8 worm cellular contexts compared by ENCODE assay signal in the genomic region with DNA sequence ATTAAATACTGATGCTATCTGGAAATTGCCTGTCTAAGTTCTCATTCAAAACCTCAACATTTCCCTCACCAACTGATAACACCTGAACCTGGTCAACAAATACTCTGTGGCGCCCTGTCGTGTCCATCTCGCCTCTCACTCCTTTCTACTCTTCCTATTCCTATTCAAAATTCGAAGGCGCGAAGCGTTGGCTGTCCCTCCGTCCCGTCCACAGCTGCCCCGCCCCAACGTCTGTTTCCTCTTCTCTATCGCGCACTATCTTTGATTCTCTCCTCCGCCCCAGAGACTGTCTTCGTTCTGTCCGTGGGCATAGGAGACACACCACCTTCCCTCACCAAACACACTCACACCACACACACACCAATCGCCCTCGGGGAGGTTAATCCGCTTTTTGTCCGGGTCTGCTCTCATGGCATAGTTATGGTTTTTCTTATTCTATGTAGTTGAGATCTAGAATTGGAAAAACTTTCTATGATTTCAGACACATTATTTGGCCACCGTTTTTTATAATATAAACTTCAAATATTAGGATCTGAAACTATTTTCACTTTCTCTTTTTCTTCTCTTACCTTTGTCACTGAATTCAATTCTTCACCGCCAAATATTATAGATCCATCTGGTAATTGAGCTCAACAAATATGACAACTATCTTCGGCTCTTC.
TF ChIP-seq lines count a peak whose summit lies in the region.

A gene (plus strand): TSS at position 611 of the 661 bp plus-strand sequence.

TF ChIP-seq in whole organism, L1 larva, 84 proteins besides CTCF, POLR2A, EP300 and RAD21 (continues in another document):
- TF ChIP-seq efl-1 (optimal IDR thresholded peaks at IDR 0.05; lab: Kevin White, UChicago) (no peak), efl-1 (GFP tag; optimal IDR thresholded peaks at IDR 0.05 in 1 of 2; lab: Kevin White, UChicago) (no peak), sox-4 (tag; optimal IDR thresholded peaks at IDR 0.05; lab: Kevin White, UChicago) (no peak), efl-3 (GFP tag; optimal IDR thresholded peaks at IDR 0.05; lab: Kevin White, UChicago) (no peak), egl-13 (tag; optimal IDR thresholded peaks at IDR 0.05; lab: Kevin White, UChicago) (no peak), lin-35 (GFP tag; optimal IDR thresholded peaks at IDR 0.05; lab: Kevin White, UChicago) (peak in 1 of 2 experiments; percentile 6), lin-14 (GFP tag; optimal IDR thresholded peaks at IDR 0.05; lab: Kevin White, UChicago) (peak; percentile 50), blmp-1 (tag; optimal IDR thresholded peaks at IDR 0.05; lab: Kevin White, UChicago) (peak; percentile 14), isw-1 (GFP tag; IDR thresholded peaks at IDR 0.05; lab: Robert Waterston, UW) (no peak), lin-39 (tag; optimal IDR thresholded peaks at IDR 0.05; lab: Kevin White, UChicago) (no peak)

TF ChIP-seq in whole organism, L2 larva, 48 proteins besides CTCF, POLR2A, EP300 and RAD21:
- TF ChIP-seq fos-1 (tag; optimal IDR thresholded peaks at IDR 0.05; lab: Kevin White, UChicago) (peak; percentile 51), snpc-4 (tag; optimal IDR thresholded peaks at IDR 0.05; lab: Kevin White, UChicago) (no peak), nhr-6 (tag; optimal IDR thresholded peaks at IDR 0.05; lab: Kevin White, UChicago) (no peak), zag-1 (tag; optimal IDR thresholded peaks at IDR 0.05; lab: Kevin White, UChicago) (no peak), alr-1 (tag; optimal IDR thresholded peaks at IDR 0.05; lab: Kevin White, UChicago) (no peak), ztf-11 (tag; optimal IDR thresholded peaks at IDR 0.05; lab: Kevin White, UChicago) (no peak), sma-9 (GFP tag; optimal IDR thresholded peaks at IDR 0.05; lab: Kevin White, UChicago) (peak; percentile 30), sma-9 (tag; optimal IDR thresholded peaks at IDR 0.05; lab: Kevin White, UChicago) (no peak), ceh-16 (tag; optimal IDR thresholded peaks at IDR 0.05; lab: Kevin White, UChicago) (peak; percentile 7)

TF ChIP-seq in whole organism, L3 larva, 47 proteins besides CTCF, POLR2A, EP300 and RAD21 (continues in another document):
- TF ChIP-seq elt-2 (tag; optimal IDR thresholded peaks at IDR 0.05; lab: Kevin White, UChicago) (peak; percentile 37), nhr-12 (tag; optimal IDR thresholded peaks at IDR 0.05; lab: Kevin White, UChicago) (no peak), ceh-9 (tag; optimal IDR thresholded peaks at IDR 0.05; lab: Kevin White, UChicago) (no peak), aly-2 (tag; optimal IDR thresholded peaks at IDR 0.05; lab: Kevin White, UChicago) (no peak), elt-1 (tag; optimal IDR thresholded peaks at IDR 0.05; lab: Kevin White, UChicago) (no peak), egl-5 (tag; optimal IDR thresholded peaks at IDR 0.05; lab: Kevin White, UChicago) (no peak), pqm-1 (tag; optimal IDR thresholded peaks at IDR 0.05; lab: Kevin White, UChicago) (peak; percentile 16), elt-3 (tag; optimal IDR thresholded peaks at IDR 0.05; lab: Kevin White, UChicago) (no peak), daf-12 (tag; optimal IDR thresholded peaks at IDR 0.05; lab: Kevin White, UChicago) (no peak), unc-39 (tag; optimal IDR thresholded peaks at IDR 0.05; lab: Kevin White, UChicago) (no peak), R02D3.7 (tag; optimal IDR thresholded peaks at IDR 0.05; lab: Kevin White, UChicago) (no peak), nhr-67 (tag; optimal IDR thresholded peaks at IDR 0.05; lab: Kevin White, UChicago) (no peak)

TF ChIP-seq in whole organism, L4 larva, 104 proteins besides CTCF, POLR2A, EP300 and RAD21 (continues in another document):
- no peak for TF ChIP-seq attf-4 (tag; optimal IDR thresholded peaks at IDR 0.05; lab: Kevin White, UChicago)
- no peak for TF ChIP-seq Y75B8A.6 (GFP tag; IDR thresholded peaks at IDR 0.05; lab: Robert Waterston, UW)
- TF ChIP-seq ceh-44 (GFP tag; IDR thresholded peaks at IDR 0.05; lab: Robert Waterston, UW): no peak
- TF ChIP-seq tag-97 (GFP tag; IDR thresholded peaks at IDR 0.05; lab: Robert Waterston, UW): no peak
- no peak for TF ChIP-seq lin-39 (tag; optimal IDR thresholded peaks at IDR 0.05; lab: Kevin White, UChicago)
- TF ChIP-seq daf-16 (GFP tag; optimal IDR thresholded peaks at IDR 0.05; lab: Kevin White, UChicago): no peak
- peak; percentile 77 for TF ChIP-seq daf-16 (tag; optimal IDR thresholded peaks at IDR 0.05; lab: Kevin White, UChicago)
- no peak for TF ChIP-seq T20F7.1 (GFP tag; optimal IDR thresholded peaks at IDR 0.05; lab: Kevin White, UChicago)
- no peak for TF ChIP-seq skn-1 (tag; optimal IDR thresholded peaks at IDR 0.05; lab: Kevin White, UChicago)
- no peak for TF ChIP-seq nhr-77 (tag; optimal IDR thresholded peaks at IDR 0.05; lab: Kevin White, UChicago)
- no peak for TF ChIP-seq ctbp-1 (GFP tag; IDR thresholded peaks at IDR 0.05; lab: Robert Waterston, UW)
- peak; percentile 75 for TF ChIP-seq hlh-11 (tag; optimal IDR thresholded peaks at IDR 0.05; lab: Kevin White, UChicago)

TF ChIP-seq in whole organism, early embryonic, 17 proteins besides CTCF, POLR2A, EP300 and RAD21 (continues in another document):
- TF ChIP-seq tra-4 (tag; optimal IDR thresholded peaks at IDR 0.05; lab: Kevin White, UChicago): no peak
- no peak for TF ChIP-seq pes-1 (GFP tag; IDR thresholded peaks at IDR 0.05; lab: Robert Waterston, UW)
- no peak for TF ChIP-seq F13C5.2 (tag; optimal IDR thresholded peaks at IDR 0.05; lab: Kevin White, UChicago)
- no peak for TF ChIP-seq hnd-1 (tag; optimal IDR thresholded peaks at IDR 0.05; lab: Kevin White, UChicago)
- TF ChIP-seq aly-1 (tag; optimal IDR thresholded peaks at IDR 0.05; lab: Kevin White, UChicago): peak; percentile 43
- 0 out of 2 replicates have a peak, but pooled peaks have one; percentile 58 for TF ChIP-seq scrt-1 (GFP tag; IDR thresholded peaks at IDR 0.05; lab: Robert Waterston, UW)
- no peak for TF ChIP-seq ceh-13 (GFP tag; optimal IDR thresholded peaks at IDR 0.05; lab: Kevin White, UChicago)
- TF ChIP-seq ama-1 (optimal IDR thresholded peaks at IDR 0.05; lab: Kevin White, UChicago): no peak
- TF ChIP-seq ets-7 (tag; optimal IDR thresholded peaks at IDR 0.05; lab: Kevin White, UChicago): no peak
- TF ChIP-seq tbx-11 (GFP tag; IDR thresholded peaks at IDR 0.05; lab: Robert Waterston, UW): no peak
- peak; percentile 63 for TF ChIP-seq hmg-4 (GFP tag; optimal IDR thresholded peaks at IDR 0.05; lab: Kevin White, UChicago)
- TF ChIP-seq ceh-36 (tag; optimal IDR thresholded peaks at IDR 0.05; lab: Kevin White, UChicago): peak; percentile 21

TF ChIP-seq in whole organism, late embryonic, 69 proteins besides CTCF, POLR2A, EP300 and RAD21:
- TF ChIP-seq ceh-45 (GFP tag; IDR thresholded peaks at IDR 0.05; lab: Robert Waterston, UW) (peak; percentile 23; the same call in 1 of the 2 replicates), ref-2 (tag; optimal IDR thresholded peaks at IDR 0.05; lab: Kevin White, UChicago) (peak; percentile 42), ceh-34 (tag; optimal IDR thresholded peaks at IDR 0.05; lab: Kevin White, UChicago) (peak; percentile 36), ceh-2 (tag; optimal IDR thresholded peaks at IDR 0.05; lab: Kevin White, UChicago) (peak; percentile 22), F13H6.1 (tag; optimal IDR thresholded peaks at IDR 0.05; lab: Kevin White, UChicago) (no peak), tbx-2 (tag; optimal IDR thresholded peaks at IDR 0.05; lab: Kevin White, UChicago) (peak; percentile 25), nfya-1 (tag; optimal IDR thresholded peaks at IDR 0.05; lab: Kevin White, UChicago) (peak; percentile 22), lim-6 (tag; optimal IDR thresholded peaks at IDR 0.05; lab: Kevin White, UChicago) (no peak), sdc-2 (tag; optimal IDR thresholded peaks at IDR 0.05; lab: Kevin White, UChicago) (peak; percentile 1)

TF ChIP-seq in whole organism, mixed stage, embryonic, 35 proteins besides CTCF, POLR2A, EP300 and RAD21 (continues in another document):
- TF ChIP-seq mls-2 (tag; optimal IDR thresholded peaks at IDR 0.05; lab: Kevin White, UChicago): peak; percentile 41
- TF ChIP-seq sptf-1 (tag; optimal IDR thresholded peaks at IDR 0.05; lab: Kevin White, UChicago): peak; percentile 51
- TF ChIP-seq ham-2 (GFP tag; optimal IDR thresholded peaks at IDR 0.05; lab: Kevin White, UChicago): no peak
- TF ChIP-seq nhr-28 (tag; optimal IDR thresholded peaks at IDR 0.05; lab: Kevin White, UChicago): no peak
- peak; percentile 31 for TF ChIP-seq mep-1 (tag; optimal IDR thresholded peaks at IDR 0.05; lab: Kevin White, UChicago)
- TF ChIP-seq lin-13 (tag; optimal IDR thresholded peaks at IDR 0.05; lab: Kevin White, UChicago): peak; percentile 20
- TF ChIP-seq flh-1 (GFP tag; optimal IDR thresholded peaks at IDR 0.05; lab: Kevin White, UChicago): no peak
- no peak for TF ChIP-seq tbx-8 (GFP tag; optimal IDR thresholded peaks at IDR 0.05; lab: Kevin White, UChicago)
- TF ChIP-seq nhr-12 (tag; optimal IDR thresholded peaks at IDR 0.05; lab: Kevin White, UChicago): no peak
- TF ChIP-seq unc-39 (tag; optimal IDR thresholded peaks at IDR 0.05; lab: Kevin White, UChicago): no peak
- peak; percentile 86 for TF ChIP-seq nhr-2 (tag; optimal IDR thresholded peaks at IDR 0.05; lab: Kevin White, UChicago)
- TF ChIP-seq ceh-43 (GFP tag; optimal IDR thresholded peaks at IDR 0.05; lab: Kevin White, UChicago): no peak
- TF ChIP-seq blmp-1 (tag; optimal IDR thresholded peaks at IDR 0.05; lab: Kevin White, UChicago): no peak
- TF ChIP-seq cnd-1 (tag; optimal IDR thresholded peaks at IDR 0.05; lab: Kevin White, UChicago): peak; percentile 70
- TF ChIP-seq hlh-1 (tag; optimal IDR thresholded peaks at IDR 0.05; lab: Kevin White, UChicago): peak; percentile 19

TF ChIP-seq in whole organism, young adult, 124 proteins besides CTCF, POLR2A, EP300 and RAD21:
- no peak for TF ChIP-seq F52B5.7 (tag; optimal IDR thresholded peaks at IDR 0.05; lab: Kevin White, UChicago)
- TF ChIP-seq nhr-80 (tag; optimal IDR thresholded peaks at IDR 0.05; lab: Kevin White, UChicago): peak; percentile 74
